Fruit fly (Drosophila melanogaster): ENCODE results near the gene CG4751.

DNA sequence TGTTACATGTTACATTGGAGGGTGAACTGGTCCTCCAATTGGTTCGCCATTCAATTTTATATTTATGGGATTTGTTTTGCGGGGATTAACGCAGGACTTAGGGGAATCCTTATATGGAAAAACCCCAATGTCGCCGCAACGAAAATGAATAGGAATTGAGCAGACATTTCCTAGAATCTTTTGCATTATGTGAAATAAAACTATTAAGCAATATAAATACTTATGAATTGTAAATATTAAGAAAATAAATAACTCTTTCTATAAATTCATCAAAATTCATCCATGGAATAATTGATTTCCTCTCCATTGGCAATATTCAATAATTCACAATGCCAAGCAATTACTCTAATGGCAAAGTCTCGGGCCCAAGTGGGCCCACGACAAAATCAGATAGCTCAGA is 16.8 kb upstream of the CG4751 start, which contains the start of gene Gr32a:
- TF ChIP-seq fd96Ca (GFP tag; IDR thresholded peaks at IDR 0.05) (no peak), CG8159 (tag; optimal IDR thresholded peaks at IDR 0.05) (no peak), CG32121 (GFP tag; IDR thresholded peaks at IDR 0.05) (no peak), Ets98B (GFP tag; IDR thresholded peaks at IDR 0.05) (no peak), CG12605 (GFP tag; IDR thresholded peaks at IDR 0.05) (no peak), rn (GFP tag; IDR thresholded peaks at IDR 0.05) (no peak), CG34367 (tag; optimal IDR thresholded peaks at IDR 0.05) (no peak)
